Worm (Caenorhabditis elegans): Measurements from ENCODE around the gene hpa-1.

Gene hpa-1

ce11 chrIV:16247131-16247530 is 14.2 kb upstream of the hpa-1 start, which contains the start of gene F38C2.1:
F38C2.1 (plus strand) TSS chrIV:16247431.
- TF ChIP-seq aly-2 (tag; optimal IDR thresholded peaks at IDR 0.05) (no peak), zag-1 (tag; optimal IDR thresholded peaks at IDR 0.05) (no peak), Y55F3AM.14 (GFP tag; optimal IDR thresholded peaks at IDR 0.05) (no peak), C34F6.9 (tag; optimal IDR thresholded peaks at IDR 0.05) (no peak)

ce11 chrIV:16238555-16238954 is 5.6 kb upstream of the hpa-1 start, which contains the start of gene srw-61:
srw-61 (minus strand) TSS chrIV:16238655.
- no peak for TF ChIP-seq nhr-129 (tag; optimal IDR thresholded peaks at IDR 0.05)
- TF ChIP-seq zag-1 (tag; optimal IDR thresholded peaks at IDR 0.05): no peak
- no peak for TF ChIP-seq aly-2 (tag; optimal IDR thresholded peaks at IDR 0.05)
- no peak for TF ChIP-seq lin-11 (tag; optimal IDR thresholded peaks at IDR 0.05)
- TF ChIP-seq unc-62 (GFP tag; optimal IDR thresholded peaks at IDR 0.05): no peak
- no peak for TF ChIP-seq nhr-6 (tag; optimal IDR thresholded peaks at IDR 0.05)
- TF ChIP-seq ztf-4 (tag; optimal IDR thresholded peaks at IDR 0.05): no peak
- no peak for TF ChIP-seq Y55F3AM.14 (GFP tag; optimal IDR thresholded peaks at IDR 0.05)
- no peak for TF ChIP-seq lsy-2 (tag; optimal IDR thresholded peaks at IDR 0.05)
- no peak for TF ChIP-seq snpc-4 (tag; optimal IDR thresholded peaks at IDR 0.05)
- no peak for TF ChIP-seq nhr-237 (tag; optimal IDR thresholded peaks at IDR 0.05)

- TF ChIP-seq gmeb-1 (tag; optimal IDR thresholded peaks at IDR 0.05): no peak
- TF ChIP-seq R02D3.7 (tag; optimal IDR thresholded peaks at IDR 0.05): no peak
- TF ChIP-seq crh-2 (tag; optimal IDR thresholded peaks at IDR 0.05): no peak
- no peak for TF ChIP-seq nhr-23 (tag; optimal IDR thresholded peaks at IDR 0.05)
- TF ChIP-seq F13H6.1 (tag; optimal IDR thresholded peaks at IDR 0.05): no peak
- no peak for TF ChIP-seq ztf-1 (GFP tag; conservative IDR thresholded peaks at IDR 0.05)
These were observed 3.9 kb upstream of the hpa-1 start for ce11 chrIV:16236827-16237226.

- TF ChIP-seq ceh-82 (tag; optimal IDR thresholded peaks at IDR 0.05) (no peak), lsy-2 (tag; optimal IDR thresholded peaks at IDR 0.05) (no peak), nhr-12 (tag; optimal IDR thresholded peaks at IDR 0.05) (no peak), ztf-11 (tag; optimal IDR thresholded peaks at IDR 0.05) (no peak), unc-39 (tag; optimal IDR thresholded peaks at IDR 0.05) (no peak), nhr-237 (tag; optimal IDR thresholded peaks at IDR 0.05) (no peak)
These were observed 2.5 kb downstream of the hpa-1 start for ce11 chrIV:16230464-16230863.

ce11 chrIV:16225747-16226146 is 7.2 kb downstream of the hpa-1 start, which contains the start of gene H25K10.4:
H25K10.4 (plus strand) TSS chrIV:16226047.
- no peak for TF ChIP-seq ztf-1 (GFP tag; conservative IDR thresholded peaks at IDR 0.05)
- TF ChIP-seq lsy-2 (tag; optimal IDR thresholded peaks at IDR 0.05): no peak
- TF ChIP-seq lin-13 (GFP tag; optimal IDR thresholded peaks at IDR 0.05): no peak
- TF ChIP-seq C34F6.9 (tag; optimal IDR thresholded peaks at IDR 0.05): no peak
- no peak for TF ChIP-seq lin-11 (tag; optimal IDR thresholded peaks at IDR 0.05)
- no peak for TF ChIP-seq peb-1 (tag; optimal IDR thresholded peaks at IDR 0.05)
- no peak for TF ChIP-seq ztf-11 (tag; optimal IDR thresholded peaks at IDR 0.05)
- TF ChIP-seq nhr-10 (tag; optimal IDR thresholded peaks at IDR 0.05): no peak

DNA sequence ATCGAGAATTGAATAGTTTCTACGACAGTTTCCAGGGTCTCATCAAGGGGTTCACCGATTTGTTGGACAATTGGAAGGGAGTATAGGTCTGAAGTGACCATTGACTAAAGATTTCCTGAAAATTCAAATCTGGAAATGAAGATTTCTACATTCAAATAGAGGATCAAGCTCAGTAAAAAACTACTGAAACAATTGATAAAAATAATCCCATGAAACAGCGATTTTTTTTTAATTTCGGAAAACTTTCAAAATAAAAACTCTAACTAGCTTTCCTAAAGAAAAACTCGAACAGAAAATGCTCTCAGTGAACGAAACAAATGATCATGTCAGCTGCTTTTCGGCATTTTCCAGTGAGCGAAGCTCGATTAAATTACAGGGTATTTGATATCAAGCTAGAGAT is 11.4 kb downstream of the hpa-1 start, which contains the start of gene srv-11:
Gene srv-11 (minus strand): TSS at position 101 of the 400 bp plus-strand sequence.
- TF ChIP-seq ztf-4 (tag; optimal IDR thresholded peaks at IDR 0.05) (no peak), unc-55 (GFP tag; optimal IDR thresholded peaks at IDR 0.05) (no peak), nhr-25 (tag; optimal IDR thresholded peaks at IDR 0.05) (no peak), zag-1 (tag; optimal IDR thresholded peaks at IDR 0.05) (no peak), lsy-2 (tag; optimal IDR thresholded peaks at IDR 0.05) (no peak), mab-5 (tag; optimal IDR thresholded peaks at IDR 0.05) (no peak), ZK546.5 (tag; optimal IDR thresholded peaks at IDR 0.05) (no peak), mbf-1 (tag; optimal IDR thresholded peaks at IDR 0.05) (no peak), unc-62 (GFP tag; optimal IDR thresholded peaks at IDR 0.05) (no peak), sma-3 (GFP tag; optimal IDR thresholded peaks at IDR 0.05) (no peak), lin-11 (tag; optimal IDR thresholded peaks at IDR 0.05) (no peak), ceh-16 (tag; optimal IDR thresholded peaks at IDR 0.05) (no peak), nhr-21 (tag; optimal IDR thresholded peaks at IDR 0.05) (no peak), egl-27 (tag; optimal IDR thresholded peaks at IDR 0.05) (no peak), nhr-23 (tag; optimal IDR thresholded peaks at IDR 0.05) (no peak), alr-1 (tag; optimal IDR thresholded peaks at IDR 0.05) (no peak), F13H6.1 (tag; optimal IDR thresholded peaks at IDR 0.05) (no peak), ama-1 (optimal IDR thresholded peaks at IDR 0.05) (no peak), fos-1 (tag; optimal IDR thresholded peaks at IDR 0.05) (no peak)

Data from whole organism, L2 larva.